Worm (Caenorhabditis elegans) whole organism, L4/young adult: ENCODE measurements around the gene srw-117.

Source experiments
- dao-5 ChIP-seq: sonication (generic microtip); optimal IDR thresholded peaks from 2 replicates; lab custom pipeline; 2016; ENCODE audit warnings: missing genotype, missing genetic modification characterization, moderate library complexity, missing compliant biosample characterization
- him-1 ChIP-seq: sonication (generic microtip); optimal IDR thresholded peaks from 2 replicates; lab custom pipeline; 2016; ENCODE audit warnings: missing genotype, missing genetic modification reagents, missing genetic modification characterization, missing compliant biosample characterization

DNA sequence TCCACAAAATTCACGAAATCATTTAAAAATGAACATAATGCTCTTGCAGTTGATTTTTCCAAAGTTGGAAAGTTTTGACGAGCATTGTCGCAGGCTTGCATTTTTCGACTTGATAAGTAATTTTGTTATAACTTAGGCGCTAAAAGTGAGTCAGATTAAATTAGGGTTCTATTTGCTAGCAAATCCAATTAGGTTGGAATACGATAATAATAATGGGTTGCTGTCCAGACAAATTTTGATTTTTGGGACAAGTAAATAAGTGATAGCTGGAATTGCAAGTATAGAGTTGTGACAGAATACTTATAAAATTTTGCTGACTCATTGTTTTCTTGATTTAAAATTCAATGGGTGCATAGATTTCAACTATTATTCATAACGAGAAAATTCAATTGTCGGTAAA, 22.7 kb upstream of the srw-117 start, which contains the start of gene srw-112:
- TF ChIP-seq dao-5 (tag; lab: Kevin White, UChicago) (no peak), him-1 (tag; lab: Kevin White, UChicago) (no peak)
